Worm (Caenorhabditis elegans): ENCODE data around the gene egli-1.

Gene egli-1

DNA sequence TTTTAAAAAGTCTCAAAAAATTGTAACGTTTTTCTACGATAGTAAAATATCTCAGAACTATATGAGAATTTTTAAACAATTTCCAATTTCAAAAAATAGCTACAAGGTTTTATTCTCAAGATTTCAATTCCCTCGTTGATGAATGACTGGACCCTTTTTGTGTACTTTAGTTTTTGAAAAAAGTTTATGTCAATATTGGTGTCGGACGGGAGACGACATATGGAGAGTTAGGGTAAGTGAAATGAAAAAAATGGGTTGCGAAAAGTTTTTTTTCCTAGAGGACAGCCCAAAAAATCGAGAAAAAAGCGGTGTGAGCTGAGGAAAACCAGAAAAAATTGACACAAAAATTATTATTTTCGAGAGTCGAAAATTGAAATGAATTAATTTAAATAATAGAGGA, 42.9 kb upstream of the egli-1 start:
- no peak for TF ChIP-seq Y48G9A.11 (GFP tag; IDR thresholded peaks at IDR 0.05)
- TF ChIP-seq zfp-2 (tag; optimal IDR thresholded peaks at IDR 0.05), result no peak
- no peak for TF ChIP-seq egl-27 (tag; optimal IDR thresholded peaks at IDR 0.05)
- TF ChIP-seq ceh-32 (tag; optimal IDR thresholded peaks at IDR 0.05; ENCODE audit: poor library complexity), result no peak
- no peak for TF ChIP-seq lsy-2 (tag; optimal IDR thresholded peaks at IDR 0.05)
- TF ChIP-seq spr-1 (tag; optimal IDR thresholded peaks at IDR 0.05), result no peak
- TF ChIP-seq zag-1 (tag; optimal IDR thresholded peaks at IDR 0.05), result no peak
- TF ChIP-seq set-16 (GFP tag; IDR thresholded peaks at IDR 0.05), result no peak
- TF ChIP-seq nhr-111 (GFP tag; optimal IDR thresholded peaks at IDR 0.05), result no peak
- TF ChIP-seq mdt-29 (GFP tag; IDR thresholded peaks at IDR 0.05), result no peak
- no peak for TF ChIP-seq ZK337.2 (GFP tag; IDR thresholded peaks at IDR 0.05)
- TF ChIP-seq Y5F2A.4 (GFP tag; optimal IDR thresholded peaks at IDR 0.05), result no peak

DNA sequence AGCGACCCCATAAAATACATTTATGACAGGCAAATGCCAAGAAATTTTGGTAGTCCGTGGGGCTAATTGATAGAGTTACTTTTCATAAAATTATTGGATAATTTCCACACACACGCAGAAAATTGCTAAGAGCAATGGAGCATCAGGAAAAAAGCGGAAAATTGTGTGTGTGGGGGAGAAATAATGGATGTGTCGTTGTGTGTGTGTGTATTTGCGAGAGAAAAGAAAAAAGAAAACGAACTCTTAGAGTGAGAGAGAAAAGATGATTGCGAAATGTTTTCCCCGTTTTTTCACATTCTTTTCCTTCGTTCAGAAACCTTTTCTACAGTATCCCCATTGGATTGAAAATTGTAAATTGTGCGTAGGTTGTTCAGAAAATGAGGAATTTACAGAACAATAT, 42.2 kb upstream of the egli-1 start:
- TF ChIP-seq nhr-25 (tag; optimal IDR thresholded peaks at IDR 0.05; ENCODE audit: borderline replicate concordance, insufficient read depth), result no peak
- TF ChIP-seq mep-1 (tag; optimal IDR thresholded peaks at IDR 0.05), result peak; percentile 59
- peak; percentile 37 for TF ChIP-seq hlh-11 (tag; optimal IDR thresholded peaks at IDR 0.05)
- peak in 1 of 2 experiments; percentile 16 for TF ChIP-seq mdl-1 (tag; optimal IDR thresholded peaks at IDR 0.05)
- no peak for TF ChIP-seq set-16 (GFP tag; IDR thresholded peaks at IDR 0.05)
- TF ChIP-seq arid-1 (GFP tag; conservative IDR thresholded peaks at IDR 0.05), result no peak
- TF ChIP-seq dpl-1 (GFP tag; optimal IDR thresholded peaks at IDR 0.05), result no peak
- TF ChIP-seq mxl-3 (GFP tag; optimal IDR thresholded peaks at IDR 0.05), result peak; percentile 1
- no peak for TF ChIP-seq R02D3.7 (tag; optimal IDR thresholded peaks at IDR 0.05)
- TF ChIP-seq lin-15B (tag; optimal IDR thresholded peaks at IDR 0.05), result no peak
- TF ChIP-seq hif-1 (tag; optimal IDR thresholded peaks at IDR 0.05), result peak in 1 of 2 experiments; percentile 53
- no peak for TF ChIP-seq daf-16 (GFP tag; optimal IDR thresholded peaks at IDR 0.05)
- peak; percentile 8 for TF ChIP-seq daf-16 (tag; optimal IDR thresholded peaks at IDR 0.05)
- no peak for TF ChIP-seq T20F7.1 (GFP tag; optimal IDR thresholded peaks at IDR 0.05)
- TF ChIP-seq ama-1 (optimal IDR thresholded peaks at IDR 0.05), result peak; percentile 1
- TF ChIP-seq dmd-6 (GFP tag; IDR thresholded peaks at IDR 0.05), result 0 out of 2 replicates have a peak, but pooled peaks have one; percentile 11
- no peak for TF ChIP-seq mxl-2 (GFP tag; conservative IDR thresholded peaks at IDR 0.05)
- peak; percentile 57 for TF ChIP-seq nhr-28 (tag; optimal IDR thresholded peaks at IDR 0.05)
- peak; percentile 52 for TF ChIP-seq nhr-77 (tag; optimal IDR thresholded peaks at IDR 0.05)
- peak; percentile 6 for TF ChIP-seq gei-8 (GFP tag; optimal IDR thresholded peaks at IDR 0.05)
- peak in 1 of 2 experiments; percentile 78 for TF ChIP-seq lsy-2 (tag; optimal IDR thresholded peaks at IDR 0.05)

DNA sequence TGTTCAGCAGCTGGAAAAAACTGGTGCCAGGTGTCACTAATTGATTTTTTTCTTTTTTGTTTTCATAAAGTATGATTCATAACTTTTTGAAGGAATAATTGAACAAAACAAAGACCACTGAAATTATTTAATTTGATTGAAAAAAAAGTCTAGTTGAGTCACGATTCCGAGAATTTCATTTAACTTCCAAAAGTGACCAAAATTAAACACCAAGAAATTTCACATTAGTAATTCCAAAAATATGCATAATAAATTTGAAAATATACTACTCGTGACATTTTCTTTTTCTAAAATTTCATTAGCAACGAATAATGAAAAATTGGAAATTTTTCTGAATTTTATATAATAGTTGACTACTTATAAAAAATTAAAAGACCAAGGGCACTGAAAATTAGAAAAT, 41.7 kb upstream of the egli-1 start:
- TF ChIP-seq R02D3.7 (tag; optimal IDR thresholded peaks at IDR 0.05), result no peak
- TF ChIP-seq dmd-8 (GFP tag; IDR thresholded peaks at IDR 0.05), result no peak
- TF ChIP-seq aha-1 (tag), result peak; percentile 93
- peak in 1 of 2 experiments; percentile 96 for TF ChIP-seq unc-62 (GFP tag; optimal IDR thresholded peaks at IDR 0.05 in 1 of 2)
- no peak for TF ChIP-seq unc-62 (tag; optimal IDR thresholded peaks at IDR 0.05)
- no peak for TF ChIP-seq daf-12 (tag; optimal IDR thresholded peaks at IDR 0.05)
- no peak for TF ChIP-seq ztf-11 (tag; optimal IDR thresholded peaks at IDR 0.05)
- TF ChIP-seq ceh-62 (tag; optimal IDR thresholded peaks at IDR 0.05), result no peak
- TF ChIP-seq lin-29 (GFP tag; IDR thresholded peaks at IDR 0.05), result no peak
- no peak for TF ChIP-seq ceh-32 (tag; optimal IDR thresholded peaks at IDR 0.05; ENCODE audit: poor library complexity)
